Worm (Caenorhabditis elegans) whole organism, L4 larva: ENCODE measurements around the gene ceh-30.
A peak's percentile ranks its signal among the peaks of the same experiment; 100 is the strongest.

Source experiments
- F44E2.7 ChIP-seq: fragments of 200-800 bp; sonication (Bioruptor generic); IDR thresholded peaks from 2 replicates; pipeline ENCODE4 v2.1.2; 2022; ENCODE audit warnings: missing genetic modification characterization, missing compliant biosample characterization
- T26A8.4 ChIP-seq: fragments of 200-800 bp; sonication (Bioruptor generic); IDR thresholded peaks from 2 replicates; pipeline ENCODE4 v1.3.6; 2022; ENCODE audit warnings: missing genetic modification characterization, missing compliant biosample characterization
- Y48G9A.11 ChIP-seq: fragments of 200-800 bp; sonication (Bioruptor generic); IDR thresholded peaks from 2 replicates; pipeline ENCODE4 v1.3.6; 2022; ENCODE audit warnings: missing genetic modification reagents, missing genetic modification characterization, missing compliant biosample characterization
- Y5F2A.4 ChIP-seq: fragments of 200-800 bp; sonication (Bioruptor generic); optimal IDR thresholded peaks from 2 replicates; lab custom pipeline; 2018; ENCODE audit warnings: mild to moderate bottlenecking, missing genetic modification characterization, missing compliant biosample characterization
- Y75B8A.6 ChIP-seq: fragments of 200-800 bp; sonication (Bioruptor generic); IDR thresholded peaks from 2 replicates; pipeline ENCODE4 v1.3.6; 2022; ENCODE audit warnings: missing genetic modification reagents, missing genetic modification characterization, missing compliant biosample characterization
- ZK337.2 ChIP-seq: fragments of 200-800 bp; sonication (Bioruptor generic); IDR thresholded peaks from 2 replicates; pipeline ENCODE4 v1.3.6; 2022; ENCODE audit warnings: missing genetic modification reagents, missing genetic modification characterization, missing compliant biosample characterization
- ama-1 ChIP-seq: fragments of 150-350 bp; optimal IDR thresholded peaks from 2 replicates; lab custom pipeline; 2014; ENCODE audit warnings: inconsistent platforms, mixed read lengths
- ceh-32 ChIP-seq: sonication (generic microtip); optimal IDR thresholded peaks from 2 replicates; lab custom pipeline; 2016; ENCODE audit warnings: mild to moderate bottlenecking, missing genetic modification characterization, missing compliant biosample characterization; ENCODE audit not compliant: poor library complexity
- ceh-44 ChIP-seq: fragments of 200-800 bp; sonication (Bioruptor generic); IDR thresholded peaks from 2 replicates; pipeline ENCODE4 v1.3.6; 2022; ENCODE audit warnings: missing genetic modification reagents, missing genetic modification characterization, missing compliant biosample characterization
- ces-1 ChIP-seq: fragments of 150-350 bp; sonication (generic microtip); optimal IDR thresholded peaks from 4 replicates; lab custom pipeline; 2014; ENCODE audit warnings: missing biosample characterization, missing genetic modification reagents, missing genetic modification characterization
- daf-12 ChIP-seq: fragments of 150-350 bp; optimal IDR thresholded peaks from 2 replicates; lab custom pipeline; 2014; ENCODE audit warnings: missing biosample characterization, missing genetic modification reagents, missing genetic modification characterization
- daf-16 ChIP-seq, 3 experiments: sonication (generic microtip); optimal IDR thresholded peaks; 2 replicates each; lab custom pipeline; 2016 to 2017; ENCODE audit warnings: missing genetic modification characterization in 3 of 3, missing genetic modification reagents in 3 of 3, mild to moderate bottlenecking in 2 of 3, missing compliant biosample characterization in 2 of 3, missing biosample characterization in 1 of 3, moderate library complexity in 1 of 3
- daf-19 ChIP-seq: fragments of 200-800 bp; sonication (Bioruptor generic); conservative IDR thresholded peaks from 2 replicates; pipeline ENCODE4 v1.3.6; 2022; ENCODE audit warnings: missing genetic modification characterization, missing compliant biosample characterization
- dmd-6 ChIP-seq: fragments of 200-800 bp; sonication (Bioruptor generic); IDR thresholded peaks from 2 replicates; pipeline ENCODE4 v1.3.6; 2022; ENCODE audit warnings: missing genetic modification reagents, missing genetic modification characterization, missing compliant biosample characterization
- dmd-9 ChIP-seq: fragments of 200-800 bp; sonication (Bioruptor generic); IDR thresholded peaks from 2 replicates; pipeline ENCODE4 v1.3.6; 2022; ENCODE audit warnings: missing genetic modification reagents, missing genetic modification characterization, missing compliant biosample characterization
- dpl-1 ChIP-seq: fragments of 150-350 bp; optimal IDR thresholded peaks from 2 replicates; lab custom pipeline; 2014; ENCODE audit warnings: missing biosample characterization, missing genetic modification reagents, missing genetic modification characterization
- dve-1 ChIP-seq: sonication (generic microtip); optimal IDR thresholded peaks from 2 replicates; lab custom pipeline; 2017; ENCODE audit warnings: antibody characterized with exemption, mild to moderate bottlenecking, missing genetic modification characterization, missing compliant biosample characterization; ENCODE audit not compliant: insufficient read depth
- egl-27 ChIP-seq: sonication (generic microtip); optimal IDR thresholded peaks from 3 replicates; lab custom pipeline; 2017; ENCODE audit warnings: missing biosample characterization, missing genetic modification reagents, missing genetic modification characterization
- egl-43 ChIP-seq: fragments of 200-800 bp; sonication (Bioruptor generic); IDR thresholded peaks from 2 replicates; pipeline ENCODE4 v1.3.6; 2022; ENCODE audit warnings: missing genetic modification reagents, missing genetic modification characterization, missing compliant biosample characterization
- fkh-10 ChIP-seq: fragments of 150-350 bp; optimal IDR thresholded peaks from 2 replicates; lab custom pipeline; 2014; ENCODE audit warnings: missing biosample characterization, missing genetic modification reagents, missing genetic modification characterization
- fos-1 ChIP-seq: fragments of 150-350 bp; optimal IDR thresholded peaks from 2 replicates; lab custom pipeline; 2014; ENCODE audit warnings: missing biosample characterization, missing genetic modification characterization
- hlh-11 ChIP-seq: fragments of 200-800 bp; sonication (Bioruptor generic); optimal IDR thresholded peaks from 2 replicates; lab custom pipeline; 2018; ENCODE audit warnings: mild to moderate bottlenecking, missing genetic modification characterization, missing compliant biosample characterization
- hlh-30 ChIP-seq: sonication (generic microtip); optimal IDR thresholded peaks from 2 replicates; lab custom pipeline; 2017; ENCODE audit warnings: antibody characterized with exemption, mild to moderate bottlenecking, missing genetic modification characterization, missing compliant biosample characterization; ENCODE audit not compliant: insufficient read depth
- jun-1 ChIP-seq: fragments of 150-350 bp; optimal IDR thresholded peaks from 2 replicates; lab custom pipeline; 2014; ENCODE audit warnings: missing biosample characterization, missing genetic modification reagents, missing genetic modification characterization
- lim-7 ChIP-seq: fragments of 200-800 bp; sonication (Bioruptor generic); IDR thresholded peaks from 2 replicates; pipeline ENCODE4 v1.3.6; 2022; ENCODE audit warnings: missing genetic modification characterization, missing compliant biosample characterization
- lin-15B ChIP-seq: fragments of 150-350 bp; sonication (generic microtip); optimal IDR thresholded peaks from 3 replicates; lab custom pipeline; 2014; ENCODE audit warnings: missing biosample characterization, missing genetic modification characterization
- lin-29 ChIP-seq: fragments of 200-800 bp; sonication (Bioruptor generic); IDR thresholded peaks from 2 replicates; pipeline ENCODE4 v1.3.6; 2022; ENCODE audit warnings: missing genetic modification reagents, missing genetic modification characterization, missing compliant biosample characterization
- lin-39 ChIP-seq: fragments of 150-350 bp; optimal IDR thresholded peaks from 2 replicates; lab custom pipeline; 2014; ENCODE audit warnings: missing biosample characterization, missing genetic modification reagents, missing genetic modification characterization
- lsy-2 ChIP-seq, 2 experiments: fragments of 150-350 bp in 1 of 2; sonication (generic microtip) in 1 of 2; optimal IDR thresholded peaks; 2 replicates each; lab custom pipeline; 2014 to 2017; ENCODE audit warnings: missing biosample characterization in 2 of 2, missing genetic modification characterization in 2 of 2
- mdt-29 ChIP-seq: fragments of 200-800 bp; sonication (Bioruptor generic); IDR thresholded peaks from 2 replicates; pipeline ENCODE4 v1.3.6; 2022; ENCODE audit warnings: missing genetic modification reagents, missing genetic modification characterization, missing compliant biosample characterization
- mep-1 ChIP-seq: fragments of 150-350 bp; sonication (generic microtip); optimal IDR thresholded peaks from 3 replicates; lab custom pipeline; 2014; ENCODE audit warnings: missing biosample characterization, missing genetic modification characterization
- mes-2 ChIP-seq: sonication (generic microtip); optimal IDR thresholded peaks from 2 replicates; lab custom pipeline; 2016; ENCODE audit warnings: missing genotype, mild to moderate bottlenecking, missing genetic modification characterization, missing compliant biosample characterization; ENCODE audit not compliant: poor library complexity, severe bottlenecking
- mxl-3 ChIP-seq: fragments of 200-800 bp; sonication (Bioruptor generic); optimal IDR thresholded peaks from 2 replicates; lab custom pipeline; 2018; ENCODE audit warnings: mild to moderate bottlenecking, missing genetic modification characterization, missing compliant biosample characterization
- nhr-10 ChIP-seq: fragments of 150-350 bp; optimal IDR thresholded peaks from 2 replicates; lab custom pipeline; 2014; ENCODE audit warnings: missing biosample characterization, missing genetic modification characterization
- nhr-102 ChIP-seq: sonication (generic microtip); optimal IDR thresholded peaks from 2 replicates; lab custom pipeline; 2016; ENCODE audit warnings: mild to moderate bottlenecking, missing genetic modification characterization, moderate library complexity, missing compliant biosample characterization
- nhr-237 ChIP-seq: sonication (generic microtip); optimal IDR thresholded peaks from 2 replicates; lab custom pipeline; 2017; ENCODE audit warnings: missing biosample characterization, missing genetic modification characterization
- nhr-41 ChIP-seq: fragments of 200-800 bp; sonication (Bioruptor generic); IDR thresholded peaks from 2 replicates; pipeline ENCODE4 v1.3.6; 2022; ENCODE audit warnings: missing genetic modification reagents, missing genetic modification characterization, missing compliant biosample characterization
- nhr-42 ChIP-seq: fragments of 200-800 bp; sonication (Bioruptor generic); IDR thresholded peaks from 2 replicates; pipeline ENCODE4 v1.3.6; 2022; ENCODE audit warnings: missing genetic modification characterization, missing compliant biosample characterization
- nhr-48 ChIP-seq: sonication (generic microtip); optimal IDR thresholded peaks from 2 replicates; lab custom pipeline; 2016; ENCODE audit warnings: mild to moderate bottlenecking, missing genetic modification characterization, missing compliant biosample characterization
- nhr-77 ChIP-seq: fragments of 150-350 bp; optimal IDR thresholded peaks from 2 replicates; lab custom pipeline; 2014; ENCODE audit warnings: missing biosample characterization, missing genetic modification characterization
- pha-4 ChIP-seq, 2 experiments: fragments of 150-350 bp in 1 of 2; fragments of 200-800 bp in 1 of 2; sonication (Bioruptor generic) in 1 of 2; IDR thresholded peaks in 1 of 2; optimal IDR thresholded peaks in 1 of 2; 2 replicates each; pipeline versions ENCODE4 v1.3.6 to Lab custom; 2014 to 2022; ENCODE audit warnings: missing genetic modification characterization in 2 of 2, missing genetic modification reagents in 2 of 2, missing biosample characterization in 1 of 2, missing compliant biosample characterization in 1 of 2
- saeg-2 ChIP-seq: fragments of 200-800 bp; sonication (Bioruptor generic); IDR thresholded peaks from 2 replicates; pipeline ENCODE4 v1.3.6; 2022; ENCODE audit warnings: missing genetic modification reagents, missing genetic modification characterization, missing compliant biosample characterization
- snpc-1.2 ChIP-seq: fragments of 200-800 bp; sonication (Bioruptor generic); IDR thresholded peaks from 2 replicates; pipeline ENCODE4 v1.3.6; 2022; ENCODE audit warnings: missing genetic modification reagents, missing genetic modification characterization, missing compliant biosample characterization
- snpc-4 ChIP-seq: fragments of 150-350 bp; optimal IDR thresholded peaks from 2 replicates; lab custom pipeline; 2014; ENCODE audit warnings: missing biosample characterization, missing genetic modification characterization
- spr-3 ChIP-seq: fragments of 200-800 bp; sonication (Bioruptor generic); optimal IDR thresholded peaks from 2 replicates; lab custom pipeline; 2018; ENCODE audit warnings: mild to moderate bottlenecking, missing genetic modification characterization, missing compliant biosample characterization
- tag-97 ChIP-seq: fragments of 200-800 bp; sonication (Bioruptor generic); IDR thresholded peaks from 2 replicates; pipeline ENCODE4 v1.3.6; 2022; ENCODE audit warnings: missing genetic modification characterization, missing compliant biosample characterization
- tra-1 ChIP-seq: fragments of 200-800 bp; sonication (Bioruptor generic); IDR thresholded peaks from 2 replicates; pipeline ENCODE4 v1.3.6; 2022; ENCODE audit warnings: missing genetic modification reagents, missing genetic modification characterization, missing compliant biosample characterization
- unc-130 ChIP-seq: sonication (generic microtip); optimal IDR thresholded peaks from 2 replicates; lab custom pipeline; 2016; ENCODE audit warnings: missing genetic modification reagents, missing genetic modification characterization, missing compliant biosample characterization
- zip-11 ChIP-seq: fragments of 200-800 bp; sonication (Bioruptor generic); IDR thresholded peaks from 2 replicates; pipeline ENCODE4 v1.3.6; 2022; ENCODE audit warnings: missing genetic modification characterization, missing compliant biosample characterization
- zip-2 ChIP-seq: fragments of 150-350 bp; optimal IDR thresholded peaks from 2 replicates; lab custom pipeline; 2014; ENCODE audit warnings: missing biosample characterization, missing genetic modification characterization
- ztf-7 ChIP-seq: fragments of 150-350 bp; optimal IDR thresholded peaks from 2 replicates; lab custom pipeline; 2014; ENCODE audit warnings: missing biosample characterization, missing genetic modification characterization

ceh-30 gene

ce11 chrX:3111066-3111465, 47.7 kb downstream of the ceh-30 start (continued):
- TF ChIP-seq daf-19 (GFP tag; lab: Robert Waterston, UW): no peak
- no peak for TF ChIP-seq lin-15B (tag; lab: Kevin White, UChicago)
- TF ChIP-seq T26A8.4 (GFP tag; lab: Robert Waterston, UW): no peak
- no peak for TF ChIP-seq zip-11 (GFP tag; lab: Robert Waterston, UW)
- no peak for TF ChIP-seq lin-39 (tag; lab: Kevin White, UChicago)
- no peak for TF ChIP-seq nhr-102
- no peak for TF ChIP-seq nhr-41 (GFP tag; lab: Robert Waterston, UW)
- TF ChIP-seq lsy-2 (tag; optimal IDR thresholded peaks at IDR 0.05; lab: Kevin White, UChicago): peak; percentile 27 to 36
- peak; percentile 15; the same call in 1 of the 2 replicates for TF ChIP-seq mdt-29 (GFP tag; lab: Robert Waterston, UW)
- no peak for TF ChIP-seq ceh-32 (tag; lab: Kevin White, UChicago)
- TF ChIP-seq ces-1 (GFP tag; lab: Kevin White, UChicago): peak; percentile 49
- no peak for TF ChIP-seq daf-16 (GFP tag; optimal IDR thresholded peaks at IDR 0.05; lab: Kevin White, UChicago)
- no peak for TF ChIP-seq daf-16 (tag; optimal IDR thresholded peaks at IDR 0.05; lab: Kevin White, UChicago)
- TF ChIP-seq Y75B8A.6 (GFP tag; lab: Robert Waterston, UW): no peak
- no peak for TF ChIP-seq saeg-2 (GFP tag; lab: Robert Waterston, UW)
- TF ChIP-seq dmd-6 (GFP tag; lab: Robert Waterston, UW): no peak
- no peak for TF ChIP-seq ama-1 (lab: Kevin White, UChicago)
- TF ChIP-seq nhr-48: no peak
- peak; percentile 79 for TF ChIP-seq fkh-10 (GFP tag; lab: Kevin White, UChicago)
- TF ChIP-seq zip-2 (tag; lab: Kevin White, UChicago): no peak
- no peak for TF ChIP-seq tra-1 (GFP tag; lab: Robert Waterston, UW)
- TF ChIP-seq ztf-7 (tag; lab: Kevin White, UChicago): no peak
- TF ChIP-seq F44E2.7: no peak
- TF ChIP-seq hlh-11 (tag; lab: Kevin White, UChicago): peak; percentile 19
- no peak for TF ChIP-seq Y5F2A.4 (GFP tag; lab: Kevin White, UChicago)
- TF ChIP-seq nhr-77 (tag; lab: Kevin White, UChicago): no peak
- no peak for TF ChIP-seq nhr-10 (tag; lab: Kevin White, UChicago)
- no peak for TF ChIP-seq pha-4 (GFP tag; IDR thresholded peaks at IDR 0.05; lab: Robert Waterston, UW)
- TF ChIP-seq pha-4 (tag; optimal IDR thresholded peaks at IDR 0.05; lab: Kevin White, UChicago): no peak
- peak; percentile 19 for TF ChIP-seq mes-2 (tag; lab: Kevin White, UChicago)
- no peak for TF ChIP-seq dmd-9 (GFP tag; lab: Robert Waterston, UW)
- peak; percentile 83 for TF ChIP-seq hlh-30 (tag; lab: Kevin White, UChicago)
- TF ChIP-seq fos-1: no peak
- TF ChIP-seq nhr-237: no peak
- TF ChIP-seq tag-97 (GFP tag; lab: Robert Waterston, UW): no peak
- no peak for TF ChIP-seq mxl-3 (GFP tag; lab: Kevin White, UChicago)
- TF ChIP-seq mep-1: no peak
- no peak for TF ChIP-seq unc-130 (GFP tag; lab: Kevin White, UChicago)
- TF ChIP-seq lin-29 (GFP tag; lab: Robert Waterston, UW): no peak
- no peak for TF ChIP-seq dve-1 (tag; lab: Kevin White, UChicago)
- TF ChIP-seq lim-7 (GFP tag; lab: Robert Waterston, UW): no peak
- no peak for TF ChIP-seq daf-12 (tag; lab: Kevin White, UChicago)
- no peak for TF ChIP-seq egl-27 (tag; lab: Kevin White, UChicago)
- no peak for TF ChIP-seq snpc-1.2 (GFP tag; lab: Robert Waterston, UW)
- no peak for TF ChIP-seq egl-43 (GFP tag; lab: Robert Waterston, UW)
- TF ChIP-seq Y48G9A.11 (GFP tag; lab: Robert Waterston, UW): no peak
- no peak for TF ChIP-seq nhr-42
- TF ChIP-seq ceh-44 (GFP tag; lab: Robert Waterston, UW): no peak
- TF ChIP-seq ZK337.2 (GFP tag; lab: Robert Waterston, UW): 0 out of 2 replicates have a peak, but pooled peaks have one; percentile 15
- TF ChIP-seq dpl-1 (GFP tag; lab: Kevin White, UChicago): no peak
- no peak for TF ChIP-seq snpc-4 (tag; lab: Kevin White, UChicago)
- TF ChIP-seq jun-1 (tag; lab: Kevin White, UChicago): no peak
- TF ChIP-seq spr-3 (GFP tag; lab: Kevin White, UChicago): no peak
